Fruit fly (Drosophila melanogaster) whole organism, wandering third instar larva: ENCODE results near the gene CG9799.

Experiments
- Dfd ChIP-seq: fragments of >200 bp; optimal IDR thresholded peaks from 2 replicates; lab custom pipeline; 2017; ENCODE audit warnings: missing biosample characterization, missing genetic modification characterization
- GATAd ChIP-seq: sonication (Bioruptor generic); optimal IDR thresholded peaks from 2 replicates; lab custom pipeline; 2016; ENCODE audit warnings: missing biosample characterization, missing genetic modification characterization
- HLH106 ChIP-seq: fragments of 200-800 bp; optimal IDR thresholded peaks from 3 replicates; lab custom pipeline; 2019; ENCODE audit warnings: missing biosample characterization, mild to moderate bottlenecking, missing genetic modification characterization, moderate library complexity
- Hnf4 ChIP-seq: fragments of 200-800 bp; sonication (Bioruptor generic); optimal IDR thresholded peaks from 2 replicates; lab custom pipeline; 2016; ENCODE audit warnings: missing biosample characterization, mild to moderate bottlenecking, missing genetic modification characterization
- Hr78 ChIP-seq: fragments of >200 bp; optimal IDR thresholded peaks from 2 replicates; lab custom pipeline; 2017; ENCODE audit warnings: missing biosample characterization, missing genetic modification characterization
- Jra ChIP-seq: sonication (Bioruptor generic); optimal IDR thresholded peaks from 2 replicates; lab custom pipeline; 2016; ENCODE audit warnings: missing biosample characterization, missing genetic modification characterization
- Mio ChIP-seq: sonication (Bioruptor generic); optimal IDR thresholded peaks from 2 replicates; lab custom pipeline; 2016; ENCODE audit warnings: missing biosample characterization, missing genetic modification characterization
- OdsH ChIP-seq: fragments of 200-800 bp; sonication (Bioruptor generic); optimal IDR thresholded peaks from 2 replicates; lab custom pipeline; 2016; ENCODE audit warnings: missing biosample characterization, mild to moderate bottlenecking, missing genetic modification characterization
- Rel ChIP-seq, 2 experiments: fragments of 200-800 bp; sonication (Bioruptor generic) in 1 of 2; optimal IDR thresholded peaks; 2 replicates in 1 of 2; 3 replicates in 1 of 2; lab custom pipeline; 2016 to 2019; ENCODE audit warnings: mild to moderate bottlenecking in 2 of 2, missing biosample characterization in 2 of 2, missing genetic modification characterization in 2 of 2, moderate library complexity in 1 of 2
- Sp1 ChIP-seq: fragments of 200-800 bp; sonication (Bioruptor generic); optimal IDR thresholded peaks from 3 replicates; lab custom pipeline; 2019; ENCODE audit warnings: missing biosample characterization, mild to moderate bottlenecking, missing genetic modification characterization, moderate library complexity
- dl ChIP-seq, 2 experiments: fragments of 175-275, 200-275 bp in 1 of 2; fragments of 200-275 bp in 1 of 2; sonication (Bioruptor generic); optimal IDR thresholded peaks; lab custom pipeline; 2018; ENCODE audit warnings: mild to moderate bottlenecking in 2 of 2, missing biosample characterization in 2 of 2, missing genetic modification characterization in 2 of 2, moderate library complexity in 2 of 2; ENCODE audit not compliant: partially characterized antibody in 2 of 2, insufficient read depth in 1 of 2
- dmrt93B ChIP-seq: fragments of 200-800 bp; sonication (Bioruptor generic); optimal IDR thresholded peaks from 2 replicates; lab custom pipeline; 2018; ENCODE audit warnings: missing biosample characterization, mild to moderate bottlenecking, missing genetic modification characterization
- ey ChIP-seq: fragments of 200-800 bp; sonication (Bioruptor generic); optimal IDR thresholded peaks from 2 replicates; lab custom pipeline; 2016; ENCODE audit warnings: missing biosample characterization, missing genetic modification characterization
- foxo ChIP-seq, 2 experiments: fragments of 200-800 bp; sonication (Bioruptor generic); optimal IDR thresholded peaks; 2 replicates in 1 of 2; 3 replicates in 1 of 2; lab custom pipeline; 2016 to 2017; ENCODE audit warnings: missing biosample characterization in 2 of 2, missing genetic modification characterization in 2 of 2
- fru ChIP-seq: fragments of 200-800 bp; sonication (Bioruptor generic); optimal IDR thresholded peaks from 3 replicates; lab custom pipeline; 2016; ENCODE audit warnings: missing biosample characterization, mild to moderate bottlenecking, missing genetic modification characterization
- jim ChIP-seq: fragments of 175-275, 200-325 bp; sonication (Bioruptor generic); optimal IDR thresholded peaks from 2 replicates; lab custom pipeline; 2016; ENCODE audit warnings: missing biosample characterization, mild to moderate bottlenecking, missing genetic modification characterization
- psq ChIP-seq: fragments of 200-800 bp; sonication (Bioruptor generic); optimal IDR thresholded peaks from 3 replicates; lab custom pipeline; 2017; ENCODE audit warnings: missing biosample characterization, mild to moderate bottlenecking, missing genetic modification characterization, moderate library complexity

CG9799 gene

DNA sequence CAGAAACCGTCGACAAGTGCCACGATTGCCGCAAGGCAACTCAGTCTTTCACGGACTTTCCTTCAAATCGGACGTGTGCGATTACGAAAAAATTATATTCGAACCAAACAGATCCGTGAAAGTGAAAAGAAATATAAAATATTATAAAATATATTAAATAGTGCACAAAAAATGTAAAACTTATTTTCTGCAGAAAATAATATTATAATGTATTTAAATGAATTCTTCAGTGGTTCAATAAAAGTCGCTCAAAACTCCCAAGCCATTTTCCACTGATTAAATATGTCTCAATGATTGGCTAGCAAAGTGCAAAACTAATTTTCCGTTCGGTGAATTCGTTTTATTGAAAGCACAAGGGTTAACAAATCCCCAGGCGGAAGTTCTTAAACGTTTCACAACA lies 50.5 kb downstream of the CG9799 start, which contains the start of gene PK2-R1:
TSS of gene PK2-R1 (plus strand) at position 301 of the 400 bp plus-strand sequence.
- TF ChIP-seq psq (GFP tag; lab: Kevin White, UChicago) = no peak
- TF ChIP-seq jim (GFP tag; lab: Kevin White, UChicago) = no peak
- TF ChIP-seq Dfd = no peak
- TF ChIP-seq Rel (GFP tag; optimal IDR thresholded peaks at IDR 0.05; lab: Kevin White, UChicago) = no peak
- no peak for TF ChIP-seq Rel (tag; optimal IDR thresholded peaks at IDR 0.05; lab: Kevin White, UChicago)
- no peak for TF ChIP-seq Hnf4 (GFP tag; lab: Kevin White, UChicago)
- no peak for TF ChIP-seq Mio (GFP tag; lab: Kevin White, UChicago)
- no peak for TF ChIP-seq GATAd (GFP tag; lab: Kevin White, UChicago)
- TF ChIP-seq Sp1 (GFP tag; lab: Kevin White, UChicago) = no peak
- no peak for TF ChIP-seq dl (GFP tag; optimal IDR thresholded peaks at IDR 0.05; lab: Kevin White, UChicago; ENCODE audit: insufficient read depth in 1 of 2, partially characterized antibody in 2 of 2)
- no peak for TF ChIP-seq Jra (GFP tag; lab: Kevin White, UChicago)
- TF ChIP-seq ey (GFP tag; lab: Kevin White, UChicago) = no peak
- TF ChIP-seq fru (GFP tag; lab: Kevin White, UChicago) = no peak
- TF ChIP-seq dmrt93B (GFP tag; lab: Kevin White, UChicago) = no peak
- TF ChIP-seq Hr78 (GFP tag; lab: Kevin White, UChicago) = no peak
- TF ChIP-seq HLH106 = no peak
- no peak for TF ChIP-seq OdsH (GFP tag; lab: Kevin White, UChicago)
- no peak for TF ChIP-seq foxo (GFP tag; optimal IDR thresholded peaks at IDR 0.05; lab: Kevin White, UChicago)
